Fruit fly (Drosophila melanogaster): ENCODE measurements around the gene CG32071.

Gene CG32071

dm6 chr3L:11125636-11126532 is 22.2 kb upstream of the CG32071 start (continued):
- TF ChIP-seq ato (GFP tag; IDR thresholded peaks at IDR 0.05; ENCODE audit: partially characterized antibody) = no peak
- no peak for TF ChIP-seq CG14667 (GFP tag; IDR thresholded peaks at IDR 0.05)
- TF ChIP-seq Dip3 (GFP tag; optimal IDR thresholded peaks at IDR 0.05) = peak; percentile 27
- TF ChIP-seq CG17361 (GFP tag; IDR thresholded peaks at IDR 0.05) = peak; percentile 22; the same call in 1 of the 3 replicates
- peak; percentile 23 for TF ChIP-seq zfh2 (GFP tag; optimal IDR thresholded peaks at IDR 0.05)
- no peak for TF ChIP-seq twi (tag; optimal IDR thresholded peaks at IDR 0.05)
- no peak for TF ChIP-seq E2f2 (GFP tag; IDR thresholded peaks at IDR 0.05)
- TF ChIP-seq dysf (GFP tag; IDR thresholded peaks at IDR 0.05) = 0 out of 3 replicates have a peak, but pooled peaks have one; percentile 29
- peak; percentile 14 for TF ChIP-seq Fer3 (tag; optimal IDR thresholded peaks at IDR 0.05)
- TF ChIP-seq CG8290 (GFP tag; optimal IDR thresholded peaks at IDR 0.05) = no peak
- no peak for TF ChIP-seq CG8290 (tag; optimal IDR thresholded peaks at IDR 0.05)
- TF ChIP-seq zen (tag; optimal IDR thresholded peaks at IDR 0.05) = peak; percentile 20
- TF ChIP-seq bbx (GFP tag; IDR thresholded peaks at IDR 0.05; ENCODE audit: partially characterized antibody) = peak; percentile 29; the same call in 1 of the 2 replicates
- TF ChIP-seq Max (GFP tag; optimal IDR thresholded peaks at IDR 0.05) = no peak
- no peak for TF ChIP-seq CG13424 (tag; optimal IDR thresholded peaks at IDR 0.05)
- no peak for TF ChIP-seq CG8478 (optimal IDR thresholded peaks at IDR 0.05)
- peak; percentile 32; the same call in 1 of the 2 replicates for TF ChIP-seq CG14014 (GFP tag; IDR thresholded peaks at IDR 0.05)
- TF ChIP-seq tin (GFP tag; optimal IDR thresholded peaks at IDR 0.05) = no peak
- TF ChIP-seq row (GFP tag; IDR thresholded peaks at IDR 0.05) = peak; percentile 16; the same call in 1 of the 3 replicates
- TF ChIP-seq TFAM (GFP tag; optimal IDR thresholded peaks at IDR 0.05) = no peak
- no peak for TF ChIP-seq mirr (GFP tag; optimal IDR thresholded peaks at IDR 0.05)
- no peak for TF ChIP-seq CG1602 (GFP tag; optimal IDR thresholded peaks at IDR 0.05)
- peak; percentile 16 for TF ChIP-seq mam (GFP tag; optimal IDR thresholded peaks at IDR 0.05)
- no peak for TF ChIP-seq CG7372 (GFP tag; IDR thresholded peaks at IDR 0.05)
- TF ChIP-seq CG4424 (GFP tag; optimal IDR thresholded peaks at IDR 0.05) = peak; percentile 3
- TF ChIP-seq B-H1 (GFP tag; IDR thresholded peaks at IDR 0.05) = no peak
- TF ChIP-seq Asciz (GFP tag; optimal IDR thresholded peaks at IDR 0.05) = no peak
- TF ChIP-seq CG12071 (GFP tag; optimal IDR thresholded peaks at IDR 0.05) = no peak
- no peak for TF ChIP-seq kni (GFP tag; optimal IDR thresholded peaks at IDR 0.05)
- no peak for TF ChIP-seq tup (GFP tag; optimal IDR thresholded peaks at IDR 0.05)
- TF ChIP-seq bigmax (GFP tag; optimal IDR thresholded peaks at IDR 0.05) = no peak
- TF ChIP-seq jing (GFP tag; optimal IDR thresholded peaks at IDR 0.05) = no peak
- TF ChIP-seq phol (tag; optimal IDR thresholded peaks at IDR 0.05) = peak; percentile 19
- TF ChIP-seq NC2β (GFP tag; optimal IDR thresholded peaks at IDR 0.05) = no peak
- TF ChIP-seq Dek (tag; optimal IDR thresholded peaks at IDR 0.05) = no peak
- TF ChIP-seq CG10959 (GFP tag; IDR thresholded peaks at IDR 0.05) = no peak
- TF ChIP-seq HLH4C (GFP tag; IDR thresholded peaks at IDR 0.05; ENCODE audit: partially characterized antibody) = no peak
- TF ChIP-seq insv (GFP tag; optimal IDR thresholded peaks at IDR 0.05) = peak; percentile 50 to 90
- no peak for TF ChIP-seq CG14441 (GFP tag; IDR thresholded peaks at IDR 0.05)
- TF ChIP-seq Blimp-1 (GFP tag; optimal IDR thresholded peaks at IDR 0.05) = no peak
- TF ChIP-seq CG9932 (GFP tag; IDR thresholded peaks at IDR 0.05) = 0 out of 2 replicates have a peak, but pooled peaks have one; percentile 7
- TF ChIP-seq trem (tag; optimal IDR thresholded peaks at IDR 0.05) = peak; percentile 55
- no peak for TF ChIP-seq fd102C (GFP tag; optimal IDR thresholded peaks at IDR 0.05)
- peak; percentile 19 for TF ChIP-seq nmo (GFP tag; optimal IDR thresholded peaks at IDR 0.05)
- TF ChIP-seq CG18764 (GFP tag; optimal IDR thresholded peaks at IDR 0.05) = no peak
- peak; percentile 54 for TF ChIP-seq Elba2 (GFP tag; optimal IDR thresholded peaks at IDR 0.05)
- peak; percentile 58 for TF ChIP-seq CG2120 (GFP tag; optimal IDR thresholded peaks at IDR 0.05)
- no peak for TF ChIP-seq schlank (tag; optimal IDR thresholded peaks at IDR 0.05)
- no peak for TF ChIP-seq CG10267 (tag; optimal IDR thresholded peaks at IDR 0.05)

Data from whole organism, embryonic.